Fruit fly (Drosophila melanogaster) whole organism, adult: ENCODE data around the gene eIF4E4.

Source experiments
- CG11617 ChIP-seq: fragments of 200-800 bp; sonication (Bioruptor generic); optimal IDR thresholded peaks from 2 replicates; lab custom pipeline; 2017; ENCODE audit warnings: mild to moderate bottlenecking, missing biosample characterization, missing genetic modification reagents, missing genetic modification characterization
- CG12768 ChIP-seq: fragments of 200-800 bp; sonication (Bioruptor generic); optimal IDR thresholded peaks from 2 replicates; lab custom pipeline; 2017; ENCODE audit warnings: missing biosample characterization, missing genetic modification characterization, mild to moderate bottlenecking, moderate library complexity, missing genetic modification reagents
- CG14711 ChIP-seq: fragments of 200-800 bp; sonication (Bioruptor generic); optimal IDR thresholded peaks from 2 replicates; lab custom pipeline; 2018; ENCODE audit warnings: missing biosample characterization, mild to moderate bottlenecking, missing genetic modification characterization, moderate library complexity
- CG1620 ChIP-seq: fragments of 200-800 bp; sonication (Bioruptor generic); optimal IDR thresholded peaks from 2 replicates; lab custom pipeline; 2016; ENCODE audit warnings: missing biosample characterization, missing genetic modification characterization
- CG33017 ChIP-seq: fragments of 200-800 bp; sonication (Bioruptor generic); optimal IDR thresholded peaks from 2 replicates; lab custom pipeline; 2018; ENCODE audit warnings: missing biosample characterization, mild to moderate bottlenecking, missing genetic modification characterization, moderate library complexity
- CG5204 ChIP-seq: fragments of 200-800 bp; sonication (Bioruptor generic); optimal IDR thresholded peaks from 2 replicates; lab custom pipeline; 2016; ENCODE audit warnings: missing biosample characterization, missing genetic modification characterization
- CG7045 ChIP-seq: fragments of 200-800 bp; sonication (Bioruptor generic); optimal IDR thresholded peaks from 2 replicates; lab custom pipeline; 2017; ENCODE audit warnings: missing biosample characterization, mild to moderate bottlenecking, missing genetic modification characterization
- CG7101 ChIP-seq: fragments of 200-800 bp; sonication (Bioruptor generic); optimal IDR thresholded peaks from 2 replicates; lab custom pipeline; 2018; ENCODE audit warnings: missing biosample characterization, mild to moderate bottlenecking, missing genetic modification characterization, moderate library complexity
- Clk ChIP-seq: fragments of 200-800 bp; sonication (Bioruptor generic); optimal IDR thresholded peaks from 2 replicates; lab custom pipeline; 2017; ENCODE audit warnings: missing biosample characterization, missing genetic modification characterization
- Crg-1 ChIP-seq: fragments of 200-800 bp; sonication (Bioruptor generic); optimal IDR thresholded peaks from 2 replicates; lab custom pipeline; 2016; ENCODE audit warnings: missing biosample characterization, missing genetic modification characterization
- Hr96 ChIP-seq: fragments of 200-800 bp; sonication (Bioruptor generic); optimal IDR thresholded peaks from 2 replicates; lab custom pipeline; 2016; ENCODE audit warnings: missing biosample characterization, missing genetic modification characterization
- Mnt ChIP-seq: fragments of 200-800 bp; sonication (Bioruptor generic); optimal IDR thresholded peaks from 2 replicates; lab custom pipeline; 2016; ENCODE audit warnings: missing biosample characterization, mild to moderate bottlenecking, missing genetic modification characterization
- bab1 ChIP-seq: fragments of 200-800 bp; sonication (Bioruptor generic); optimal IDR thresholded peaks from 3 replicates; lab custom pipeline; 2019; ENCODE audit warnings: missing biosample characterization, mild to moderate bottlenecking, missing genetic modification characterization, moderate library complexity
- cic ChIP-seq: fragments of 200-800 bp; sonication (Bioruptor generic); optimal IDR thresholded peaks from 2 replicates; lab custom pipeline; 2017; ENCODE audit warnings: missing biosample characterization, mild to moderate bottlenecking, missing genetic modification characterization, moderate library complexity
- cnc ChIP-seq, 2 experiments: fragments of >200 bp; optimal IDR thresholded peaks; 2 replicates each; lab custom pipeline; 2017
- kay ChIP-seq: fragments of 200-800 bp; sonication (Bioruptor generic); peaks from one replicate; lab custom pipeline; 2016; ENCODE audit warnings: missing biosample characterization, missing genetic modification characterization, borderline replicate concordance
- ovo ChIP-seq: fragments of 200-800 bp; sonication (Bioruptor generic); optimal IDR thresholded peaks from 2 replicates; lab custom pipeline; 2016; ENCODE audit warnings: missing biosample characterization, missing genetic modification characterization
- pad ChIP-seq: fragments of 200-800 bp; sonication (Bioruptor generic); optimal IDR thresholded peaks from 3 replicates; lab custom pipeline; 2017; ENCODE audit warnings: missing biosample characterization, missing genetic modification characterization, mild to moderate bottlenecking, moderate library complexity, missing genetic modification reagents
- tj ChIP-seq: fragments of 200-800 bp; sonication (Bioruptor generic); optimal IDR thresholded peaks from 3 replicates; lab custom pipeline; 2017; ENCODE audit warnings: missing biosample characterization, mild to moderate bottlenecking, missing genetic modification characterization, moderate library complexity
- toe ChIP-seq: fragments of 200-800 bp; sonication (Bioruptor generic); optimal IDR thresholded peaks from 2 replicates; lab custom pipeline; 2016; ENCODE audit warnings: missing biosample characterization, missing genetic modification characterization

Gene eIF4E4

dm6 chr3L:6700962-6701477, 35.6 kb upstream of the eIF4E4 start:
- TF ChIP-seq CG12768 (GFP tag; lab: Kevin White, UChicago) (no peak), tj (no peak), CG5204 (GFP tag; lab: Kevin White, UChicago) (no peak), CG7101 (no peak), CG7045 (no peak), CG11617 (GFP tag; lab: Kevin White, UChicago) (no peak), Hr96 (no peak), Clk (GFP tag; lab: Kevin White, UChicago) (no peak), kay (GFP tag; lab: Kevin White, UChicago) (no peak), CG14711 (tag; lab: Kevin White, UChicago) (no peak), Crg-1 (no peak), ovo (GFP tag; lab: Kevin White, UChicago) (no peak), toe (GFP tag; lab: Kevin White, UChicago) (no peak), pad (no peak), CG33017 (no peak), cnc (optimal IDR thresholded peaks at IDR 0.05; lab: Kevin White, UChicago) (no peak)

dm6 chr3L:6697353-6697752, 31.9 kb upstream of the eIF4E4 start:
- TF ChIP-seq ovo (GFP tag; lab: Kevin White, UChicago) (no peak), kay (GFP tag; lab: Kevin White, UChicago) (no peak), cic (GFP tag; lab: Kevin White, UChicago) (no peak), CG7101 (no peak)

- no peak for TF ChIP-seq Clk (GFP tag; lab: Kevin White, UChicago)
- no peak for TF ChIP-seq CG1620 (GFP tag; lab: Kevin White, UChicago)
- TF ChIP-seq Crg-1: no peak
- no peak for TF ChIP-seq pad
- TF ChIP-seq Mnt (GFP tag; lab: Kevin White, UChicago): no peak
- TF ChIP-seq CG11617 (GFP tag; lab: Kevin White, UChicago): no peak
- TF ChIP-seq toe (GFP tag; lab: Kevin White, UChicago): no peak
Observed at dm6 chr3L:6694181-6694580, 28.7 kb upstream of the eIF4E4 start.

dm6 chr3L:6693191-6693590, 27.8 kb upstream of the eIF4E4 start:
- TF ChIP-seq Hr96: no peak
- TF ChIP-seq CG7045: no peak
- no peak for TF ChIP-seq CG5204 (GFP tag; lab: Kevin White, UChicago)
- TF ChIP-seq bab1 (GFP tag; lab: Kevin White, UChicago): no peak
- no peak for TF ChIP-seq CG7101
- TF ChIP-seq toe (GFP tag; lab: Kevin White, UChicago): no peak
- no peak for TF ChIP-seq kay (GFP tag; lab: Kevin White, UChicago)
- TF ChIP-seq CG1620 (GFP tag; lab: Kevin White, UChicago): no peak
- no peak for TF ChIP-seq cnc (optimal IDR thresholded peaks at IDR 0.05; lab: Kevin White, UChicago)
- no peak for TF ChIP-seq CG14711 (tag; lab: Kevin White, UChicago)
- no peak for TF ChIP-seq Clk (GFP tag; lab: Kevin White, UChicago)
- no peak for TF ChIP-seq tj
- no peak for TF ChIP-seq Mnt (GFP tag; lab: Kevin White, UChicago)
- no peak for TF ChIP-seq ovo (GFP tag; lab: Kevin White, UChicago)

DNA sequence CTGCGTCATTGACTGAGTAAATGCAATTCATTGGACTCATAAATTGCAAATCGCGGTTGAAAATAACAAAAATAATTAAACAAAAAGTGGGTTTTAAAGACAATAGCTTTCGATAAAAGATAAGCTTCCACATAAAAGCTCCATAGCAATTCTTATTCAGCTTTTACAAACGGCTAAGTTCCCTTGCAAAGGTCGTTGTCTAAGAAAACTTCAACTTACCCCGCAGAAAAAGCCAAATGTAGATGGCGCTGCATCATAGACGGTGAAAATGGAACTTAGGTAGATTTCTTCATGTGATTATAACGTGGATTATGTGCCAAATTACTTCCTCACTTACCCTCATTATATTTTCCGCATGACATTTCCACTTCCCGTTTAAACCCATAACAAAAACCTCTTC, 23.5 kb upstream of the eIF4E4 start:
- TF ChIP-seq CG7045: no peak
- TF ChIP-seq CG12768 (GFP tag; lab: Kevin White, UChicago): no peak
- no peak for TF ChIP-seq cnc (optimal IDR thresholded peaks at IDR 0.05; lab: Kevin White, UChicago)
- TF ChIP-seq cic (GFP tag; lab: Kevin White, UChicago): no peak
- TF ChIP-seq CG1620 (GFP tag; lab: Kevin White, UChicago): no peak
- no peak for TF ChIP-seq ovo (GFP tag; lab: Kevin White, UChicago)
- TF ChIP-seq pad: no peak
- peak; percentile 77 for TF ChIP-seq kay (GFP tag; lab: Kevin White, UChicago)
- TF ChIP-seq CG5204 (GFP tag; lab: Kevin White, UChicago): no peak

DNA sequence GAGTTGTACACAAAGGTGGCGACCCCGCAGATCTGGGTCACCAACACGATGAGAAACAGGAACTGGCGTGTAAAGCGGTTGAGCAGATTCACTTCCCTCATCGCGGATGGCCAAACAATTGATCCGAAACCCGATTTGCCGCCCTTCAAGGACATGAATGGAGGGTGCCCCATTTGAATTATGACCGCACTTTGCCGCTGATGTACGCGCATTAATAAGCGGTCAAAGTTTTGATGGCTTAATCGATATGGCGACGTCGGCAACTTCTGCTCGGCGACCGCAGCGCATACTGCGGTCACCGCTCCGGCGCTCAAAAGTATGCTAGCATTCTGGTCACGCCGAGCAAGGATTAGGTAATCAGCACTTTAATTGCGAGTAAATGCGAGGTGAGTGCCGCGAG, 2.3 kb upstream of the eIF4E4 start, which contains the start of gene Grl65a:
Gene Grl65a (minus strand): TSS at position 101 of the 400 bp plus-strand sequence.
- no peak for TF ChIP-seq toe (GFP tag; lab: Kevin White, UChicago)
- no peak for TF ChIP-seq CG7045

- no peak for TF ChIP-seq Clk (GFP tag; lab: Kevin White, UChicago)
- TF ChIP-seq CG12768 (GFP tag; lab: Kevin White, UChicago): no peak
Observed at dm6 chr3L:6623669-6624204, 41.7 kb downstream of the eIF4E4 start, which contains the start of gene GluRIA. Gene GluRIA, plus strand, starts transcription at chr3L:6624032.

DNA sequence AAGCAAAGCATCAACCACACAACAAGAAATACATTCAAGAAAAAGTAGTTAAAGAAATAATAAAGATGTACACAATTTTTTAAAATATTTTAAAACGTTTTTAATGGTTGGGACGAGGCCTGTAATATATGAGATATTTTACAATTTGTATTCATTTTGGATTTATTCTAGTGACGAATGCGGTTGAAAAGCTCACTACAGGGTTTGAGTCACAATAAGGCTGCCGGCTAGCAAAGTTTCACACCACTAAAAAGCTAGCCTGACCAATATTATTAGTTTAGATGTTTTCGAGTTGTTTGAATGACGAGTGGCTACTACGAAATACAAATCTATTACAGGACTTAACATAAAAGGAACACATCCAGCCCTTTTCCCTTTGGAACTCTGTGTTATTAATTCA, 46.4 kb downstream of the eIF4E4 start:
- TF ChIP-seq CG7045 (no peak), pad (no peak), Crg-1 (no peak), cnc (optimal IDR thresholded peaks at IDR 0.05; lab: Kevin White, UChicago) (no peak), bab1 (GFP tag; lab: Kevin White, UChicago) (no peak), toe (GFP tag; lab: Kevin White, UChicago) (no peak), kay (GFP tag; lab: Kevin White, UChicago) (peak; percentile 28)
